Fruit fly (Drosophila melanogaster) whole organism, wandering third instar larva: ENCODE measurements around the gene CG11109.

ENCODE experiments used
- Abd-B ChIP-seq: fragments of >200 bp; optimal IDR thresholded peaks from 2 replicates; lab custom pipeline; 2017; ENCODE audit warnings: missing biosample characterization, missing genetic modification characterization
- CG32264 ChIP-seq: fragments of 200-800 bp; sonication (Bioruptor generic); optimal IDR thresholded peaks from 2 replicates; lab custom pipeline; 2016; ENCODE audit warnings: missing biosample characterization, missing genetic modification characterization
- CG9705 ChIP-seq: fragments of 200-800 bp; sonication (Bioruptor generic); optimal IDR thresholded peaks from 2 replicates; lab custom pipeline; 2018; ENCODE audit warnings: missing biosample characterization, mild to moderate bottlenecking, missing genetic modification characterization
- CrebA ChIP-seq: fragments of 200-800 bp; sonication (Bioruptor generic); optimal IDR thresholded peaks from 2 replicates; lab custom pipeline; 2016; ENCODE audit warnings: missing biosample characterization, mild to moderate bottlenecking, missing genetic modification characterization, borderline replicate concordance
- Dfd ChIP-seq: fragments of >200 bp; optimal IDR thresholded peaks from 2 replicates; lab custom pipeline; 2017; ENCODE audit warnings: missing biosample characterization, missing genetic modification characterization
- Dif ChIP-seq: fragments of 200-275, 200-300 bp; sonication (Bioruptor generic); optimal IDR thresholded peaks from 2 replicates; lab custom pipeline; 2018; ENCODE audit warnings: missing biosample characterization, missing genetic modification characterization; ENCODE audit not compliant: partially characterized antibody
- GATAd ChIP-seq: sonication (Bioruptor generic); optimal IDR thresholded peaks from 2 replicates; lab custom pipeline; 2016; ENCODE audit warnings: missing biosample characterization, missing genetic modification characterization
- HLH106 ChIP-seq: fragments of 200-800 bp; optimal IDR thresholded peaks from 3 replicates; lab custom pipeline; 2019; ENCODE audit warnings: missing biosample characterization, mild to moderate bottlenecking, missing genetic modification characterization, moderate library complexity
- Hnf4 ChIP-seq: fragments of 200-800 bp; sonication (Bioruptor generic); optimal IDR thresholded peaks from 2 replicates; lab custom pipeline; 2016; ENCODE audit warnings: missing biosample characterization, mild to moderate bottlenecking, missing genetic modification characterization
- Hr78 ChIP-seq: fragments of >200 bp; optimal IDR thresholded peaks from 2 replicates; lab custom pipeline; 2017; ENCODE audit warnings: missing biosample characterization, missing genetic modification characterization
- Hr83 ChIP-seq: fragments of 200-300 bp; sonication (Bioruptor generic); optimal IDR thresholded peaks from 2 replicates; lab custom pipeline; 2016; ENCODE audit warnings: missing biosample characterization, mild to moderate bottlenecking, missing genetic modification characterization, moderate library complexity; ENCODE audit not compliant: poor library complexity, severe bottlenecking
- Jra ChIP-seq: sonication (Bioruptor generic); optimal IDR thresholded peaks from 2 replicates; lab custom pipeline; 2016; ENCODE audit warnings: missing biosample characterization, missing genetic modification characterization
- Mio ChIP-seq: sonication (Bioruptor generic); optimal IDR thresholded peaks from 2 replicates; lab custom pipeline; 2016; ENCODE audit warnings: missing biosample characterization, missing genetic modification characterization
- Myc ChIP-seq: fragments of >200 bp; optimal IDR thresholded peaks from 2 replicates; lab custom pipeline; 2017
- N ChIP-seq: fragments of >200 bp; optimal IDR thresholded peaks from 2 replicates; lab custom pipeline; 2018; ENCODE audit warnings: missing biosample characterization, missing external identifiers, missing genetic modification characterization
- OdsH ChIP-seq: fragments of 200-800 bp; sonication (Bioruptor generic); optimal IDR thresholded peaks from 2 replicates; lab custom pipeline; 2016; ENCODE audit warnings: missing biosample characterization, mild to moderate bottlenecking, missing genetic modification characterization
- Rel ChIP-seq, 2 experiments: fragments of 200-800 bp; sonication (Bioruptor generic) in 1 of 2; optimal IDR thresholded peaks; 2 replicates in 1 of 2; 3 replicates in 1 of 2; lab custom pipeline; 2016 to 2019; ENCODE audit warnings: mild to moderate bottlenecking in 2 of 2, missing biosample characterization in 2 of 2, missing genetic modification characterization in 2 of 2, moderate library complexity in 1 of 2
- Sp1 ChIP-seq: fragments of 200-800 bp; sonication (Bioruptor generic); optimal IDR thresholded peaks from 3 replicates; lab custom pipeline; 2019; ENCODE audit warnings: missing biosample characterization, mild to moderate bottlenecking, missing genetic modification characterization, moderate library complexity
- Vsx2 ChIP-seq: fragments of 200-300, 225-300 bp; sonication (Bioruptor generic); optimal IDR thresholded peaks from 2 replicates; lab custom pipeline; 2018; ENCODE audit warnings: missing biosample characterization, missing genetic modification characterization; ENCODE audit not compliant: partially characterized antibody
- br ChIP-seq: fragments of 200-800 bp; sonication (Bioruptor generic); optimal IDR thresholded peaks from 2 replicates; lab custom pipeline; 2016; ENCODE audit warnings: missing biosample characterization, missing genetic modification characterization
- brk ChIP-seq: fragments of 200-800 bp; sonication (Bioruptor generic); optimal IDR thresholded peaks from 2 replicates; lab custom pipeline; 2016; ENCODE audit warnings: missing biosample characterization, mild to moderate bottlenecking, missing genetic modification characterization
- dl ChIP-seq, 2 experiments: fragments of 175-275, 200-275 bp in 1 of 2; fragments of 200-275 bp in 1 of 2; sonication (Bioruptor generic); optimal IDR thresholded peaks; lab custom pipeline; 2018; ENCODE audit warnings: mild to moderate bottlenecking in 2 of 2, missing biosample characterization in 2 of 2, missing genetic modification characterization in 2 of 2, moderate library complexity in 2 of 2; ENCODE audit not compliant: partially characterized antibody in 2 of 2, insufficient read depth in 1 of 2
- dmrt93B ChIP-seq: fragments of 200-800 bp; sonication (Bioruptor generic); optimal IDR thresholded peaks from 2 replicates; lab custom pipeline; 2018; ENCODE audit warnings: missing biosample characterization, mild to moderate bottlenecking, missing genetic modification characterization
- dsf ChIP-seq: sonication (Bioruptor generic); optimal IDR thresholded peaks from 2 replicates; lab custom pipeline; 2016; ENCODE audit warnings: missing biosample characterization, missing genetic modification characterization, borderline replicate concordance
- ey ChIP-seq: fragments of 200-800 bp; sonication (Bioruptor generic); optimal IDR thresholded peaks from 2 replicates; lab custom pipeline; 2016; ENCODE audit warnings: missing biosample characterization, missing genetic modification characterization
- foxo ChIP-seq, 2 experiments: fragments of 200-800 bp; sonication (Bioruptor generic); optimal IDR thresholded peaks; 2 replicates in 1 of 2; 3 replicates in 1 of 2; lab custom pipeline; 2016 to 2017; ENCODE audit warnings: missing biosample characterization in 2 of 2, missing genetic modification characterization in 2 of 2
- fru ChIP-seq: fragments of 200-800 bp; sonication (Bioruptor generic); optimal IDR thresholded peaks from 3 replicates; lab custom pipeline; 2016; ENCODE audit warnings: missing biosample characterization, mild to moderate bottlenecking, missing genetic modification characterization
- h ChIP-seq: fragments of 200-800 bp; sonication (Bioruptor generic); optimal IDR thresholded peaks from 3 replicates; lab custom pipeline; 2016; ENCODE audit warnings: missing biosample characterization, mild to moderate bottlenecking, missing genetic modification characterization
- jim ChIP-seq: fragments of 175-275, 200-325 bp; sonication (Bioruptor generic); optimal IDR thresholded peaks from 2 replicates; lab custom pipeline; 2016; ENCODE audit warnings: missing biosample characterization, mild to moderate bottlenecking, missing genetic modification characterization
- lola ChIP-seq: fragments of >200 bp; optimal IDR thresholded peaks from 2 replicates; lab custom pipeline; 2017; ENCODE audit warnings: missing biosample characterization, missing genetic modification characterization
- pan ChIP-seq: fragments of >200 bp; optimal IDR thresholded peaks from 2 replicates; lab custom pipeline; 2017
- psq ChIP-seq: fragments of 200-800 bp; sonication (Bioruptor generic); optimal IDR thresholded peaks from 3 replicates; lab custom pipeline; 2017; ENCODE audit warnings: missing biosample characterization, mild to moderate bottlenecking, missing genetic modification characterization, moderate library complexity
- rgr ChIP-seq: fragments of 200-800 bp; sonication (Bioruptor generic); optimal IDR thresholded peaks from 3 replicates; lab custom pipeline; 2016; ENCODE audit warnings: missing biosample characterization, mild to moderate bottlenecking, missing genetic modification characterization
- sage ChIP-seq: fragments of 200-800 bp; sonication (Bioruptor generic); optimal IDR thresholded peaks from 2 replicates; lab custom pipeline; 2016; ENCODE audit warnings: missing biosample characterization, mild to moderate bottlenecking, missing genetic modification characterization
- sv ChIP-seq: fragments of 200-800 bp; sonication (Bioruptor generic); optimal IDR thresholded peaks from 3 replicates; lab custom pipeline; 2016; ENCODE audit warnings: missing biosample characterization, missing genetic modification characterization
- tai ChIP-seq: sonication (Bioruptor generic); optimal IDR thresholded peaks from 2 replicates; lab custom pipeline; 2016; ENCODE audit warnings: missing biosample characterization, missing genetic modification characterization
- usp ChIP-seq: fragments of >200 bp; optimal IDR thresholded peaks from 2 replicates; lab custom pipeline; 2017; ENCODE audit warnings: missing biosample characterization, missing genetic modification characterization
- woc ChIP-seq: sonication (Bioruptor generic); optimal IDR thresholded peaks from 2 replicates; lab custom pipeline; 2016; ENCODE audit warnings: missing biosample characterization, mild to moderate bottlenecking, missing genetic modification characterization

The CG11109 gene

dm6 chr3L:22871845-22872361 lies at the start of gene CG11109, which contains the start of gene Arf1:
CG11109 (plus strand) TSS chr3L:22872200.
Arf1 (minus strand) TSS chr3L:22872231.
- TF ChIP-seq Hr83 (GFP tag; lab: Kevin White, UChicago) (peak; percentile 60), foxo (GFP tag; optimal IDR thresholded peaks at IDR 0.05; lab: Kevin White, UChicago) (no peak), OdsH (GFP tag; lab: Kevin White, UChicago) (no peak), psq (GFP tag; lab: Kevin White, UChicago) (no peak), br (GFP tag; lab: Kevin White, UChicago) (no peak), fru (GFP tag; lab: Kevin White, UChicago) (peak; percentile 63), rgr (peak; percentile 16), tai (GFP tag; lab: Kevin White, UChicago) (no peak), Mio (GFP tag; lab: Kevin White, UChicago) (no peak), GATAd (GFP tag; lab: Kevin White, UChicago) (no peak), dmrt93B (no peak), Jra (GFP tag; lab: Kevin White, UChicago) (peak; percentile 48), Sp1 (GFP tag; lab: Kevin White, UChicago) (peak; percentile 36), CG32264 (GFP tag; lab: Kevin White, UChicago) (no peak), Myc (lab: Kevin White, UChicago) (peak; percentile 44), Rel (GFP tag; optimal IDR thresholded peaks at IDR 0.05; lab: Kevin White, UChicago) (no peak), Rel (tag; optimal IDR thresholded peaks at IDR 0.05; lab: Kevin White, UChicago) (peak; percentile 40), brk (GFP tag; lab: Kevin White, UChicago) (no peak), jim (GFP tag; lab: Kevin White, UChicago) (no peak)

- TF ChIP-seq Sp1 (GFP tag; lab: Kevin White, UChicago) = peak; percentile 99
- TF ChIP-seq pan (lab: Kevin White, UChicago) = no peak
- TF ChIP-seq psq (GFP tag; lab: Kevin White, UChicago) = peak; percentile 39
- no peak for TF ChIP-seq Hr78 (GFP tag; lab: Kevin White, UChicago)
- no peak for TF ChIP-seq GATAd (GFP tag; lab: Kevin White, UChicago)
- no peak for TF ChIP-seq N (GFP tag; lab: Kevin White, UChicago)
- TF ChIP-seq CG9705 (GFP tag; lab: Kevin White, UChicago) = peak; percentile 83
- peak; percentile 19 for TF ChIP-seq Mio (GFP tag; lab: Kevin White, UChicago)
- TF ChIP-seq br (GFP tag; lab: Kevin White, UChicago) = peak; percentile 81
- TF ChIP-seq CrebA = peak; percentile 98
- peak; percentile 100 for TF ChIP-seq jim (GFP tag; lab: Kevin White, UChicago)
- no peak for TF ChIP-seq Myc (lab: Kevin White, UChicago)
- no peak for TF ChIP-seq usp (GFP tag; lab: Kevin White, UChicago)
- TF ChIP-seq Rel (GFP tag; optimal IDR thresholded peaks at IDR 0.05; lab: Kevin White, UChicago) = peak; percentile 99
- TF ChIP-seq Rel (tag; optimal IDR thresholded peaks at IDR 0.05; lab: Kevin White, UChicago) = peak; percentile 79
- peak; percentile 86 for TF ChIP-seq Jra (GFP tag; lab: Kevin White, UChicago)
- TF ChIP-seq lola (GFP tag; lab: Kevin White, UChicago) = no peak
- TF ChIP-seq sage (GFP tag; lab: Kevin White, UChicago) = peak; percentile 88
- TF ChIP-seq Vsx2 (GFP tag; lab: Kevin White, UChicago) = peak; percentile 89
- TF ChIP-seq Dfd = no peak
- peak; percentile 65 for TF ChIP-seq CG32264 (GFP tag; lab: Kevin White, UChicago)
- peak; percentile 87 for TF ChIP-seq Hnf4 (GFP tag; lab: Kevin White, UChicago)
- TF ChIP-seq dsf (GFP tag; lab: Kevin White, UChicago) = no peak
- peak; percentile 65 for TF ChIP-seq OdsH (GFP tag; lab: Kevin White, UChicago)
- no peak for TF ChIP-seq tai (GFP tag; lab: Kevin White, UChicago)
- no peak for TF ChIP-seq ey (GFP tag; lab: Kevin White, UChicago)
- TF ChIP-seq brk (GFP tag; lab: Kevin White, UChicago) = peak; percentile 65
- TF ChIP-seq Abd-B (GFP tag; lab: Kevin White, UChicago) = no peak
- peak; percentile 90 to 96 for TF ChIP-seq dl (GFP tag; optimal IDR thresholded peaks at IDR 0.05; lab: Kevin White, UChicago; ENCODE audit: insufficient read depth in 1 of 2, partially characterized antibody in 2 of 2)
- peak; percentile 59 for TF ChIP-seq dmrt93B
- peak; percentile 60 for TF ChIP-seq HLH106 (tag; lab: Kevin White, UChicago)
- peak; percentile 82 for TF ChIP-seq Hr83 (GFP tag; lab: Kevin White, UChicago)
- no peak for TF ChIP-seq woc (GFP tag; lab: Kevin White, UChicago)
- no peak for TF ChIP-seq sv
- TF ChIP-seq rgr = peak; percentile 62
- TF ChIP-seq h = peak; percentile 80
- TF ChIP-seq Dif (GFP tag; lab: Kevin White, UChicago) = peak; percentile 98
- TF ChIP-seq foxo (GFP tag; optimal IDR thresholded peaks at IDR 0.05; lab: Kevin White, UChicago) = peak; percentile 21 to 94
- peak; percentile 57 for TF ChIP-seq fru (GFP tag; lab: Kevin White, UChicago)
Observed at dm6 chr3L:22822544-22823175, 49.3 kb upstream of the CG11109 start.
